Worm (Caenorhabditis elegans) whole organism, L3 larva: Measurements from ENCODE around the gene C04G6.11.
A peak's percentile ranks its signal among the peaks of the same experiment; 100 is the strongest.

Experiments used
- ZK546.5 ChIP-seq: sonication (generic microtip); optimal IDR thresholded peaks from 2 replicates; lab custom pipeline; 2017; ENCODE audit warnings: missing biosample characterization, missing genetic modification characterization
- aly-2 ChIP-seq: fragments of 150-350 bp; optimal IDR thresholded peaks from 2 replicates; lab custom pipeline; 2014; ENCODE audit warnings: missing biosample characterization, missing genetic modification characterization
- ceh-28 ChIP-seq: fragments of 150-350 bp; optimal IDR thresholded peaks from 2 replicates; lab custom pipeline; 2014; ENCODE audit warnings: missing biosample characterization, missing genetic modification reagents, missing genetic modification characterization
- ceh-82 ChIP-seq: fragments of 150-350 bp; optimal IDR thresholded peaks from 2 replicates; lab custom pipeline; 2014; ENCODE audit warnings: missing biosample characterization, missing genetic modification characterization
- ceh-9 ChIP-seq: sonication (generic microtip); optimal IDR thresholded peaks from 2 replicates; lab custom pipeline; 2018; ENCODE audit warnings: missing biosample characterization, missing genetic modification characterization
- egl-27 ChIP-seq: sonication (generic microtip); optimal IDR thresholded peaks from 4 replicates; lab custom pipeline; 2017; ENCODE audit warnings: missing biosample characterization, missing genetic modification reagents, missing genetic modification characterization
- egl-5 ChIP-seq: fragments of 150-350 bp; optimal IDR thresholded peaks from 2 replicates; lab custom pipeline; 2017; ENCODE audit warnings: missing biosample characterization, missing genetic modification reagents, missing genetic modification characterization, inconsistent platforms
- elt-1 ChIP-seq: fragments of 150-350 bp; optimal IDR thresholded peaks from 2 replicates; lab custom pipeline; 2014; ENCODE audit warnings: missing biosample characterization, missing genetic modification characterization
- elt-2 ChIP-seq: sonication (generic microtip); optimal IDR thresholded peaks from 2 replicates; lab custom pipeline; 2016; ENCODE audit warnings: missing genetic modification reagents, mild to moderate bottlenecking, missing genetic modification characterization, missing compliant biosample characterization
- eor-1 ChIP-seq, 2 experiments: fragments of 150-350 bp; optimal IDR thresholded peaks; 2 replicates each; lab custom pipeline; 2014 to 2018; ENCODE audit warnings: missing biosample characterization in 2 of 2, missing genetic modification characterization in 2 of 2
- fkh-10 ChIP-seq: sonication (generic microtip); optimal IDR thresholded peaks from 2 replicates; lab custom pipeline; 2017; ENCODE audit warnings: missing biosample characterization, missing genetic modification reagents, missing genetic modification characterization
- fkh-2 ChIP-seq: fragments of 150-350 bp; optimal IDR thresholded peaks from 2 replicates; lab custom pipeline; 2014; ENCODE audit warnings: missing biosample characterization, missing genetic modification reagents, missing genetic modification characterization
- jun-1 ChIP-seq: fragments of 150-350 bp; optimal IDR thresholded peaks from 2 replicates; lab custom pipeline; 2014; ENCODE audit warnings: missing biosample characterization, missing genetic modification reagents, missing genetic modification characterization
- lin-15B ChIP-seq: fragments of 150-350 bp; optimal IDR thresholded peaks from 2 replicates; lab custom pipeline; 2014; ENCODE audit warnings: missing biosample characterization, missing genetic modification characterization
- lin-39 ChIP-seq: fragments of 150-350 bp; optimal IDR thresholded peaks from 2 replicates; lab custom pipeline; 2018; ENCODE audit warnings: missing biosample characterization, missing genetic modification reagents, missing genetic modification characterization
- nfya-1 ChIP-seq: sonication (generic microtip); optimal IDR thresholded peaks from 2 replicates; lab custom pipeline; 2017; ENCODE audit warnings: missing genetic modification characterization, mild to moderate bottlenecking, missing compliant biosample characterization, antibody characterized with exemption, moderate library complexity; ENCODE audit not compliant: insufficient read depth
- nhr-11 ChIP-seq: fragments of 150-350 bp; optimal IDR thresholded peaks from 2 replicates; lab custom pipeline; 2014; ENCODE audit warnings: missing biosample characterization, missing genetic modification characterization
- nhr-12 ChIP-seq: fragments of 150-350 bp; optimal IDR thresholded peaks from 2 replicates; lab custom pipeline; 2014; ENCODE audit warnings: missing biosample characterization, missing genetic modification characterization
- nhr-23 ChIP-seq: fragments of 150-350 bp; optimal IDR thresholded peaks from 2 replicates; lab custom pipeline; 2014; ENCODE audit warnings: missing biosample characterization, missing genetic modification reagents, missing genetic modification characterization
- nhr-237 ChIP-seq: fragments of 150-350 bp; optimal IDR thresholded peaks from 2 replicates; lab custom pipeline; 2014; ENCODE audit warnings: missing biosample characterization, missing genetic modification characterization
- nhr-25 ChIP-seq: sonication (generic microtip); optimal IDR thresholded peaks from 2 replicates; lab custom pipeline; 2017; ENCODE audit warnings: missing biosample characterization, missing genetic modification characterization
- nhr-76 ChIP-seq: fragments of 150-350 bp; sonication (generic microtip); optimal IDR thresholded peaks from 5 replicates; lab custom pipeline; 2014; ENCODE audit warnings: missing biosample characterization, missing genetic modification characterization
- nhr-77 ChIP-seq: fragments of 150-350 bp; optimal IDR thresholded peaks from 2 replicates; lab custom pipeline; 2014; ENCODE audit warnings: missing biosample characterization, missing genetic modification characterization
- pha-4 ChIP-seq: fragments of 150-350 bp; optimal IDR thresholded peaks from 2 replicates; lab custom pipeline; 2014; ENCODE audit warnings: missing biosample characterization, missing genetic modification reagents, missing genetic modification characterization
- pqm-1 ChIP-seq: fragments of 150-350 bp; optimal IDR thresholded peaks from 2 replicates; lab custom pipeline; 2017; ENCODE audit warnings: missing biosample characterization, missing genetic modification characterization, inconsistent platforms
- sea-2 ChIP-seq: fragments of 150-350 bp; sonication (generic microtip); optimal IDR thresholded peaks from 4 replicates; lab custom pipeline; 2014; ENCODE audit warnings: missing biosample characterization, missing genetic modification reagents, missing genetic modification characterization
- skn-1 ChIP-seq: fragments of 150-350 bp; optimal IDR thresholded peaks from 2 replicates; lab custom pipeline; 2014; ENCODE audit warnings: missing biosample characterization, missing genetic modification characterization
- snpc-4 ChIP-seq: fragments of 150-350 bp; optimal IDR thresholded peaks from 2 replicates; lab custom pipeline; 2014; ENCODE audit warnings: missing biosample characterization, missing genetic modification characterization
- unc-62 ChIP-seq: fragments of 150-350 bp; sonication (generic microtip); optimal IDR thresholded peaks from 4 replicates; lab custom pipeline; 2014; ENCODE audit warnings: missing biosample characterization, missing genetic modification reagents, missing genetic modification characterization
- zag-1 ChIP-seq: fragments of 150-350 bp; optimal IDR thresholded peaks from 2 replicates; lab custom pipeline; 2014; ENCODE audit warnings: missing biosample characterization, missing genetic modification characterization
- ztf-11 ChIP-seq: fragments of 150-350 bp; optimal IDR thresholded peaks from 2 replicates; lab custom pipeline; 2014; ENCODE audit warnings: missing biosample characterization, missing genetic modification characterization
- ztf-4 ChIP-seq: fragments of 150-350 bp; optimal IDR thresholded peaks from 2 replicates; lab custom pipeline; 2014; ENCODE audit warnings: missing biosample characterization, missing genetic modification characterization

Gene C04G6.11

ce11 chrII:5103784-5104457 is at the start of gene C04G6.11, which contains the start of gene mpk-2:
Gene C04G6.11, minus strand, starts transcription at chrII:5103834.
Gene mpk-2, plus strand, starts transcription at chrII:5104118.
- TF ChIP-seq ceh-9 (tag; lab: Kevin White, UChicago): no peak
- peak; percentile 27 for TF ChIP-seq pha-4 (tag; lab: Kevin White, UChicago)
- TF ChIP-seq aly-2 (tag; lab: Kevin White, UChicago): no peak
- peak; percentile 99 for TF ChIP-seq elt-2 (tag; lab: Kevin White, UChicago)
- TF ChIP-seq pqm-1 (tag; lab: Kevin White, UChicago): peak; percentile 42
- no peak for TF ChIP-seq ztf-4 (tag; lab: Kevin White, UChicago)
- TF ChIP-seq nhr-25 (tag; lab: Kevin White, UChicago): no peak
- peak; percentile 33 for TF ChIP-seq jun-1

ce11 chrII:5150829-5151228 is 47.2 kb upstream of the C04G6.11 start, which contains the start of gene srb-16:
Gene srb-16, minus strand, starts transcription at chrII:5150929.
- TF ChIP-seq nhr-12 (tag; lab: Kevin White, UChicago) (no peak), fkh-10 (no peak), eor-1 (tag; optimal IDR thresholded peaks at IDR 0.05; lab: Kevin White, UChicago) (no peak), ZK546.5 (no peak), pha-4 (tag; lab: Kevin White, UChicago) (no peak), jun-1 (no peak), nhr-23 (tag; lab: Kevin White, UChicago) (no peak), ztf-11 (tag; lab: Kevin White, UChicago) (no peak), pqm-1 (tag; lab: Kevin White, UChicago) (no peak)

- no peak for TF ChIP-seq fkh-2 (tag; lab: Kevin White, UChicago)
- TF ChIP-seq nhr-11 (tag; lab: Kevin White, UChicago): no peak
- no peak for TF ChIP-seq sea-2
- no peak for TF ChIP-seq lin-15B (tag; lab: Kevin White, UChicago)
- TF ChIP-seq eor-1 (tag; optimal IDR thresholded peaks at IDR 0.05; lab: Kevin White, UChicago): no peak
- no peak for TF ChIP-seq egl-27 (tag; lab: Kevin White, UChicago)
- no peak for TF ChIP-seq skn-1 (tag; lab: Kevin White, UChicago)
- no peak for TF ChIP-seq ceh-82 (tag; lab: Kevin White, UChicago)
- TF ChIP-seq nhr-12 (tag; lab: Kevin White, UChicago): no peak
- no peak for TF ChIP-seq nfya-1
- TF ChIP-seq fkh-10: no peak
- no peak for TF ChIP-seq nhr-25 (tag; lab: Kevin White, UChicago)
- no peak for TF ChIP-seq lin-39 (tag; lab: Kevin White, UChicago)
Measured at ce11 chrII:5148349-5148748, 44.7 kb upstream of the C04G6.11 start, which contains the start of gene F58A6.5. Gene F58A6.5, minus strand, starts transcription at chrII:5148449.

ce11 chrII:5142619-5143018 is 39.0 kb upstream of the C04G6.11 start, which contains the start of gene F58A6.1:
Gene F58A6.1, plus strand, starts transcription at chrII:5142919.
- no peak for TF ChIP-seq eor-1 (tag; optimal IDR thresholded peaks at IDR 0.05; lab: Kevin White, UChicago)
- no peak for TF ChIP-seq ztf-11 (tag; lab: Kevin White, UChicago)
- TF ChIP-seq zag-1 (tag; lab: Kevin White, UChicago): no peak
- no peak for TF ChIP-seq unc-62 (GFP tag; lab: Kevin White, UChicago)
- TF ChIP-seq ceh-9 (tag; lab: Kevin White, UChicago): no peak
- TF ChIP-seq nhr-12 (tag; lab: Kevin White, UChicago): no peak
- no peak for TF ChIP-seq lin-15B (tag; lab: Kevin White, UChicago)
- TF ChIP-seq elt-1: no peak
- no peak for TF ChIP-seq aly-2 (tag; lab: Kevin White, UChicago)
- TF ChIP-seq nhr-237 (tag; lab: Kevin White, UChicago): no peak
- TF ChIP-seq elt-2 (tag; lab: Kevin White, UChicago): no peak
- TF ChIP-seq ceh-28 (tag; lab: Kevin White, UChicago): no peak
- TF ChIP-seq lin-39 (tag; lab: Kevin White, UChicago): no peak
- no peak for TF ChIP-seq sea-2
- no peak for TF ChIP-seq nhr-25 (tag; lab: Kevin White, UChicago)
- TF ChIP-seq nhr-11 (tag; lab: Kevin White, UChicago): no peak
- no peak for TF ChIP-seq nhr-77
- TF ChIP-seq egl-5 (tag; lab: Kevin White, UChicago): no peak
- no peak for TF ChIP-seq snpc-4
- TF ChIP-seq nhr-76: no peak
